Worm (Caenorhabditis elegans) whole organism, young adult: Measurements from ENCODE around the gene Y43F8B.7.

Experiments
- athp-1 ChIP-seq: sonication (generic microtip); optimal IDR thresholded peaks from 2 replicates; lab custom pipeline; 2017; ENCODE audit warnings: mild to moderate bottlenecking, missing genetic modification characterization, missing compliant biosample characterization
- attf-3 ChIP-seq: fragments of 200-800 bp; sonication (Bioruptor generic); conservative IDR thresholded peaks from 2 replicates; pipeline ENCODE4 v1.3.6; 2022; ENCODE audit warnings: missing genetic modification reagents, missing genetic modification characterization, missing compliant biosample characterization
- rec-8 ChIP-seq, 2 experiments: sonication (generic microtip); optimal IDR thresholded peaks; 2 replicates each; lab custom pipeline; 2016; ENCODE audit warnings: mild to moderate bottlenecking in 2 of 2, missing genetic modification characterization in 2 of 2, missing genetic modification reagents in 2 of 2, missing genotype in 2 of 2, missing biosample characterization in 1 of 2, missing compliant biosample characterization in 1 of 2, moderate library complexity in 1 of 2

- TF ChIP-seq athp-1 (tag; lab: Kevin White, UChicago) (peak; percentile 28), rec-8 (tag; optimal IDR thresholded peaks at IDR 0.05; lab: Kevin White, UChicago) (no peak), attf-3 (GFP tag; lab: Robert Waterston, UW) (no peak)
Observed at ce11 chrV:19522551-19523137, 32.1 kb downstream of the Y43F8B.7 start.
